Worm (Caenorhabditis elegans) whole organism, L1 larva: ENCODE measurements around the gene F41E6.7.

ENCODE experiments used
- F16B12.6 ChIP-seq: fragments of 150-350 bp; optimal IDR thresholded peaks from 2 replicates; lab custom pipeline; 2014; ENCODE audit warnings: missing biosample characterization, missing genetic modification characterization
- aly-2 ChIP-seq: fragments of 150-350 bp; optimal IDR thresholded peaks from 2 replicates; lab custom pipeline; 2014; ENCODE audit warnings: missing biosample characterization, missing genetic modification characterization
- elt-2 ChIP-seq: sonication (generic microtip); optimal IDR thresholded peaks from 2 replicates; lab custom pipeline; 2016; ENCODE audit warnings: missing genetic modification characterization, mild to moderate bottlenecking, inconsistent platforms, missing compliant biosample characterization, missing genetic modification reagents
- fos-1 ChIP-seq: fragments of 150-350 bp; optimal IDR thresholded peaks from 2 replicates; lab custom pipeline; 2014; ENCODE audit warnings: missing biosample characterization, missing genetic modification characterization
- mdl-1 ChIP-seq, 2 experiments: fragments of 150-350 bp; optimal IDR thresholded peaks; 2 replicates each; lab custom pipeline; 2014 to 2017; ENCODE audit warnings: missing biosample characterization in 2 of 2, missing genetic modification characterization in 2 of 2, inconsistent platforms in 1 of 2
- unc-62 ChIP-seq: fragments of 150-350 bp; optimal IDR thresholded peaks from 2 replicates; lab custom pipeline; 2014; ENCODE audit warnings: missing biosample characterization, missing genetic modification reagents, missing genetic modification characterization
- zag-1 ChIP-seq: fragments of 150-350 bp; optimal IDR thresholded peaks from 2 replicates; lab custom pipeline; 2014; ENCODE audit warnings: missing biosample characterization, missing genetic modification characterization
- ztf-11 ChIP-seq, 2 experiments: sonication (generic microtip); optimal IDR thresholded peaks; 2 replicates each; lab custom pipeline; 2016 to 2017; ENCODE audit warnings: missing genetic modification characterization in 2 of 2, missing biosample characterization in 1 of 2, missing compliant biosample characterization in 1 of 2
- ztf-4 ChIP-seq: fragments of 150-350 bp; optimal IDR thresholded peaks from 2 replicates; lab custom pipeline; 2014; ENCODE audit warnings: missing biosample characterization, missing genetic modification characterization

DNA sequence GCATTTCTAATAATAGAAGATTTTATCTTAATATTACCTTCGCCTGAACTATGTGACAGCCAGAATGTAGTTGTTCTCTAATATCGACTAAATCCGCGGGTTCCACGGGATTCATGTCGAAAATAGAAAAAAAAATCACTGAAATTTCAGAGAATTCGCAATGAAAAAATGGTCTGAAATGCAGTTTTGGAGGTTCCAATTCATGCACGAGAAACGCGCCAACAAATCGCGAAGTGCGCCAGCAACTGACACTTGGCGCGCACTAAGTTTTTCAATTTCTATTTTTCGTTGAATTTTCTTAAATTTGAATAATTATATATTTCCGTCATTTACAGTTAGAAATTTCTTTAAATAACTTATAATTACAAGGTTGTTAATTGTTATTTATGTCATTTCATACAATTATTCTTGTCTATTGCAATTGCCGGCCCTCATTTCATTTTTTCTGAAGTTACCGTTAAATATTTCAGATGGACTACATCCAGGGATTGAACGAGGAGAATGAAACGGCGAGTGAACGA lies 29.2 kb downstream of the F41E6.7 start, which contains the start of the genes F25G6.9 and symk-1:
- TF ChIP-seq unc-62 (GFP tag; lab: Kevin White, UChicago) = no peak
- TF ChIP-seq elt-2 (tag; lab: Kevin White, UChicago) = peak; percentile 12
- peak; percentile 12 for TF ChIP-seq ztf-4 (tag; lab: Kevin White, UChicago)
- TF ChIP-seq F16B12.6 = peak; percentile 3
- peak; percentile 56 for TF ChIP-seq aly-2 (tag; lab: Kevin White, UChicago)
- peak; percentile 7 for TF ChIP-seq fos-1 (tag; lab: Kevin White, UChicago)
- TF ChIP-seq mdl-1 (tag; optimal IDR thresholded peaks at IDR 0.05; lab: Kevin White, UChicago) = peak in 1 of 2 experiments; percentile 37
- peak in 1 of 2 experiments; percentile 41 for TF ChIP-seq ztf-11 (tag; optimal IDR thresholded peaks at IDR 0.05; lab: Kevin White, UChicago)
- no peak for TF ChIP-seq zag-1 (tag; lab: Kevin White, UChicago)
